Worm (Caenorhabditis elegans) whole organism, young adult: ENCODE data around the gene C11H1.7.

Experiments used
- B0035.1 ChIP-seq: sonication (generic microtip); optimal IDR thresholded peaks from 2 replicates; lab custom pipeline; 2016; ENCODE audit warnings: missing genetic modification characterization, mild to moderate bottlenecking, missing compliant biosample characterization, missing genotype, missing genetic modification reagents
- C06A6.2 ChIP-seq: fragments of 200-800 bp; sonication (Bioruptor generic); conservative IDR thresholded peaks from 2 replicates; pipeline ENCODE4 v1.3.6; 2022; ENCODE audit warnings: missing genetic modification characterization, missing compliant biosample characterization
- F10E7.11 ChIP-seq: sonication (generic microtip); optimal IDR thresholded peaks from 2 replicates; lab custom pipeline; 2017; ENCODE audit warnings: mild to moderate bottlenecking, missing genetic modification characterization, moderate library complexity, missing compliant biosample characterization
- F33H1.4 ChIP-seq: fragments of 200-800 bp; sonication (Bioruptor generic); IDR thresholded peaks from 2 replicates; pipeline ENCODE4 v1.3.6; 2022; ENCODE audit warnings: missing genetic modification reagents, missing genetic modification characterization, missing compliant biosample characterization
- F49E8.2 ChIP-seq: sonication (generic microtip); optimal IDR thresholded peaks from 3 replicates; lab custom pipeline; 2017; ENCODE audit warnings: missing genetic modification characterization, mild to moderate bottlenecking, missing compliant biosample characterization, antibody characterized with exemption, moderate library complexity; ENCODE audit not compliant: insufficient read depth
- T07F8.4 ChIP-seq: sonication (generic microtip); optimal IDR thresholded peaks from 2 replicates; lab custom pipeline; 2016; ENCODE audit warnings: mild to moderate bottlenecking, missing genetic modification characterization, moderate library complexity, missing compliant biosample characterization
- Y79H2A.3 ChIP-seq: fragments of 200-800 bp; sonication (Bioruptor generic); conservative IDR thresholded peaks from 2 replicates; pipeline ENCODE4 v1.3.6; 2022; ENCODE audit warnings: missing genetic modification reagents, missing genetic modification characterization, missing compliant biosample characterization
- ZK185.1 ChIP-seq: sonication (generic microtip); optimal IDR thresholded peaks from 2 replicates; lab custom pipeline; 2016; ENCODE audit warnings: mild to moderate bottlenecking, missing genetic modification characterization, missing compliant biosample characterization; ENCODE audit not compliant: poor library complexity, severe bottlenecking
- akir-1 ChIP-seq: fragments of 200-800 bp; sonication (Bioruptor generic); optimal IDR thresholded peaks from 2 replicates; lab custom pipeline; 2018; ENCODE audit warnings: mild to moderate bottlenecking, missing genetic modification characterization, moderate library complexity, missing compliant biosample characterization
- ama-1 ChIP-seq, 3 experiments: fragments of 150-350 bp in 1 of 3; sonication (generic microtip) in 2 of 3; optimal IDR thresholded peaks; 2 replicates each; lab custom pipeline; 2014 to 2018; ENCODE audit warnings: missing biosample characterization in 2 of 3, missing genetic modification characterization in 2 of 3, missing genetic modification reagents in 2 of 3
- aptf-2 ChIP-seq: fragments of 200-800 bp; sonication (Bioruptor generic); conservative IDR thresholded peaks from 2 replicates; pipeline ENCODE4 v1.3.6; 2022; ENCODE audit warnings: missing genetic modification reagents, missing genetic modification characterization, missing compliant biosample characterization
- athp-1 ChIP-seq: sonication (generic microtip); optimal IDR thresholded peaks from 2 replicates; lab custom pipeline; 2017; ENCODE audit warnings: mild to moderate bottlenecking, missing genetic modification characterization, missing compliant biosample characterization
- attf-3 ChIP-seq: fragments of 200-800 bp; sonication (Bioruptor generic); conservative IDR thresholded peaks from 2 replicates; pipeline ENCODE4 v1.3.6; 2022; ENCODE audit warnings: missing genetic modification reagents, missing genetic modification characterization, missing compliant biosample characterization
- attf-6 ChIP-seq: fragments of 200-800 bp; sonication (Bioruptor generic); IDR thresholded peaks from 2 replicates; pipeline ENCODE4 v1.3.6; 2022; ENCODE audit warnings: missing genetic modification reagents, missing genetic modification characterization, missing compliant biosample characterization
- bed-1 ChIP-seq: fragments of 200-800 bp; sonication (Bioruptor generic); IDR thresholded peaks from 2 replicates; pipeline ENCODE4 v1.3.6; 2022; ENCODE audit warnings: missing genetic modification reagents, missing genetic modification characterization, missing compliant biosample characterization
- bed-2 ChIP-seq: fragments of 200-800 bp; sonication (Bioruptor generic); IDR thresholded peaks from 2 replicates; pipeline ENCODE4 v1.3.6; 2022; ENCODE audit warnings: missing genetic modification reagents, missing genetic modification characterization, missing compliant biosample characterization
- cebp-1 ChIP-seq, 2 experiments: fragments of 200-800 bp in 1 of 2; sonication (Bioruptor generic) in 1 of 2; sonication (generic microtip) in 1 of 2; IDR thresholded peaks in 1 of 2; optimal IDR thresholded peaks in 1 of 2; 2 replicates each; pipeline versions ENCODE4 v1.3.6 to Lab custom; 2017 to 2022; ENCODE audit warnings: missing compliant biosample characterization in 2 of 2, missing genetic modification characterization in 2 of 2, mild to moderate bottlenecking in 1 of 2, missing genetic modification reagents in 1 of 2, moderate library complexity in 1 of 2
- ceh-100 ChIP-seq: fragments of 200-800 bp; sonication (Bioruptor generic); IDR thresholded peaks from 2 replicates; pipeline ENCODE4 v1.3.6; 2022; ENCODE audit warnings: missing genetic modification reagents, missing genetic modification characterization, missing compliant biosample characterization
- ceh-58 ChIP-seq: fragments of 200-800 bp; sonication (Bioruptor generic); IDR thresholded peaks from 2 replicates; pipeline ENCODE4 v1.3.6; 2022; ENCODE audit warnings: missing genetic modification characterization, missing compliant biosample characterization
- ceh-79 ChIP-seq: sonication (generic microtip); optimal IDR thresholded peaks from 2 replicates; lab custom pipeline; 2017; ENCODE audit warnings: mild to moderate bottlenecking, missing genetic modification characterization, missing compliant biosample characterization
- dox-1 ChIP-seq: fragments of 200-800 bp; sonication (Bioruptor generic); IDR thresholded peaks from 2 replicates; pipeline ENCODE4 v1.3.6; 2022; ENCODE audit warnings: missing genetic modification reagents, missing genetic modification characterization, missing compliant biosample characterization
- dpff-1 ChIP-seq: sonication (generic microtip); optimal IDR thresholded peaks from 2 replicates; lab custom pipeline; 2017; ENCODE audit warnings: mild to moderate bottlenecking, missing genetic modification characterization, missing compliant biosample characterization
- egl-44 ChIP-seq: fragments of 200-800 bp; sonication (Bioruptor generic); IDR thresholded peaks from 2 replicates; pipeline ENCODE4 v1.3.6; 2022; ENCODE audit warnings: missing genetic modification reagents, missing genetic modification characterization, missing compliant biosample characterization
- egrh-3 ChIP-seq: fragments of 200-800 bp; sonication (Bioruptor generic); IDR thresholded peaks from 2 replicates; pipeline ENCODE4 v1.3.6; 2022; ENCODE audit warnings: missing genetic modification reagents, missing genetic modification characterization, missing compliant biosample characterization
- gei-17 ChIP-seq: fragments of 200-800 bp; sonication (Bioruptor generic); optimal IDR thresholded peaks from 2 replicates; lab custom pipeline; 2018; ENCODE audit warnings: mild to moderate bottlenecking, missing genetic modification characterization, missing compliant biosample characterization
- hmg-1.2 ChIP-seq: fragments of 200-800 bp; sonication (Bioruptor generic); IDR thresholded peaks from 2 replicates; pipeline ENCODE4 v1.3.6; 2022; ENCODE audit warnings: missing genetic modification reagents, missing genetic modification characterization, missing compliant biosample characterization
- let-526 ChIP-seq: fragments of 200-800 bp; sonication (Bioruptor generic); IDR thresholded peaks from 2 replicates; pipeline ENCODE4 v1.3.6; 2022; ENCODE audit warnings: missing genetic modification reagents, missing genetic modification characterization, missing compliant biosample characterization
- lin-26 ChIP-seq: fragments of 200-800 bp; sonication (Bioruptor generic); IDR thresholded peaks from 2 replicates; pipeline ENCODE4 v1.3.6; 2022; ENCODE audit warnings: missing genetic modification reagents, missing genetic modification characterization, missing compliant biosample characterization
- lin-35 ChIP-seq, 3 experiments: fragments of 150-350 bp in 2 of 3; sonication (generic microtip) in 1 of 3; optimal IDR thresholded peaks; 2 replicates each; lab custom pipeline; 2014 to 2018; ENCODE audit warnings: missing biosample characterization in 3 of 3, missing genetic modification characterization in 3 of 3, missing genetic modification reagents in 3 of 3
- lsl-1 ChIP-seq: fragments of 200-800 bp; sonication (Bioruptor generic); optimal IDR thresholded peaks from 2 replicates; lab custom pipeline; 2018; ENCODE audit warnings: mild to moderate bottlenecking, missing genetic modification characterization, moderate library complexity, missing compliant biosample characterization
- mel-28 ChIP-seq: sonication (generic microtip); optimal IDR thresholded peaks from 2 replicates; lab custom pipeline; 2016; ENCODE audit warnings: borderline replicate concordance, mild to moderate bottlenecking, missing genetic modification characterization, missing compliant biosample characterization
- mxl-1 ChIP-seq: sonication (generic microtip); optimal IDR thresholded peaks from 2 replicates; lab custom pipeline; 2016; ENCODE audit warnings: missing genetic modification characterization, missing compliant biosample characterization
- nfya-1 ChIP-seq: sonication (generic microtip); optimal IDR thresholded peaks from 2 replicates; lab custom pipeline; 2017; ENCODE audit warnings: antibody characterized with exemption, missing compliant biosample characterization, missing genetic modification characterization, borderline replicate concordance; ENCODE audit not compliant: insufficient read depth
- pha-4 ChIP-seq: fragments of 150-350 bp; sonication (generic microtip); optimal IDR thresholded peaks from 2 replicates; lab custom pipeline; 2014; ENCODE audit warnings: missing biosample characterization, missing genetic modification reagents, missing genetic modification characterization
- snpc-3.4 ChIP-seq: sonication (generic microtip); optimal IDR thresholded peaks from 2 replicates; lab custom pipeline; 2017; ENCODE audit warnings: missing genetic modification characterization, mild to moderate bottlenecking, missing compliant biosample characterization, antibody characterized with exemption, moderate library complexity, missing genotype, missing genetic modification reagents
- tbp1 ChIP-seq: fragments of 200-800 bp; sonication (Bioruptor generic); optimal IDR thresholded peaks from 2 replicates; lab custom pipeline; 2018; ENCODE audit warnings: mild to moderate bottlenecking, missing genetic modification characterization, missing compliant biosample characterization
- tlf-1 ChIP-seq: fragments of 200-800 bp; sonication (Bioruptor generic); optimal IDR thresholded peaks from 2 replicates; lab custom pipeline; 2018; ENCODE audit warnings: mild to moderate bottlenecking, missing genetic modification characterization, missing compliant biosample characterization
- ztf-18 ChIP-seq: sonication (generic microtip); optimal IDR thresholded peaks from 2 replicates; lab custom pipeline; 2016; ENCODE audit warnings: missing genotype, mild to moderate bottlenecking, missing genetic modification characterization, missing compliant biosample characterization
- ztf-25 ChIP-seq: fragments of 200-800 bp; sonication (Bioruptor generic); IDR thresholded peaks from 2 replicates; pipeline ENCODE4 v1.3.6; 2022; ENCODE audit warnings: missing genetic modification reagents, missing genetic modification characterization, missing compliant biosample characterization
- ztf-28 ChIP-seq: fragments of 200-800 bp; sonication (Bioruptor generic); IDR thresholded peaks from 2 replicates; pipeline ENCODE4 v1.3.6; 2022; ENCODE audit warnings: missing genetic modification reagents, missing genetic modification characterization, missing compliant biosample characterization

Gene C11H1.7

DNA sequence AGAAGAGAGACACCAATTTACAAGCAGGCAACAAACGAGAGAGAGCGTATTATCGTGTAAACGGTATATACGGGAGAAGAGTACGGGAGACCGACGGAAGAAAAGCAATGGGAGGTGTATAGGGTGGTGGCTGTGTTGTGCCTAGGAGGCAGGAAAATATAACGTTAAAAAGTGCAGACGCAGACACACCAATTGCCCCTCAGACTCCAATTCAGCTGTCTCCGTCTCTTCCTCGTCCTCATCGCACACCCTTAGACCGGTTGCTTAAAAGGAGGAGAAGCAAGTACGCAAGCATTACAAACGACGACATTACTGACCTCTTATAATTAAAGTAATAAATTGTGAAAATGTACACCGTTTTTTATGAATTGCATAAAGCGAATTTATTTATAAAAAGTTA is 14.8 kb upstream of the C11H1.7 start (continued):
- no peak for TF ChIP-seq F49E8.2 (tag; lab: Kevin White, UChicago)
- no peak for TF ChIP-seq aptf-2 (GFP tag; lab: Robert Waterston, UW)
- TF ChIP-seq ceh-79 (tag; lab: Kevin White, UChicago) = no peak
- TF ChIP-seq mel-28 (tag; lab: Kevin White, UChicago) = no peak
- TF ChIP-seq egrh-3 = no peak
- no peak for TF ChIP-seq Y79H2A.3 (GFP tag; lab: Robert Waterston, UW)
- peak; percentile 54 for TF ChIP-seq ZK185.1 (tag; lab: Kevin White, UChicago)
- TF ChIP-seq bed-2 (GFP tag; lab: Robert Waterston, UW) = no peak
- no peak for TF ChIP-seq tbp1 (GFP tag; lab: Kevin White, UChicago)
- no peak for TF ChIP-seq cebp-1 (GFP tag; IDR thresholded peaks at IDR 0.05; lab: Robert Waterston, UW)
- no peak for TF ChIP-seq cebp-1 (tag; optimal IDR thresholded peaks at IDR 0.05; lab: Kevin White, UChicago)
- no peak for TF ChIP-seq attf-3
- TF ChIP-seq C06A6.2 (GFP tag; lab: Robert Waterston, UW) = no peak
- TF ChIP-seq lsl-1 (GFP tag; lab: Kevin White, UChicago) = no peak
- no peak for TF ChIP-seq lin-26 (GFP tag; lab: Robert Waterston, UW)
- TF ChIP-seq ztf-18 = no peak
- TF ChIP-seq tlf-1 = no peak
- no peak for TF ChIP-seq let-526 (GFP tag; lab: Robert Waterston, UW)
- TF ChIP-seq bed-1 (GFP tag; lab: Robert Waterston, UW) = no peak
- TF ChIP-seq T07F8.4 = no peak
- no peak for TF ChIP-seq ama-1 (optimal IDR thresholded peaks at IDR 0.05; lab: Kevin White, UChicago)
- no peak for TF ChIP-seq ama-1 (GFP tag; optimal IDR thresholded peaks at IDR 0.05; lab: Kevin White, UChicago)
- TF ChIP-seq F10E7.11 (tag; lab: Kevin White, UChicago) = no peak
- no peak for TF ChIP-seq lin-35 (GFP tag; optimal IDR thresholded peaks at IDR 0.05; lab: Kevin White, UChicago)
- TF ChIP-seq gei-17 (GFP tag; lab: Kevin White, UChicago) = peak; percentile 40
- peak; percentile 9 for TF ChIP-seq snpc-3.4 (tag; lab: Kevin White, UChicago)
- no peak for TF ChIP-seq egl-44
- no peak for TF ChIP-seq ztf-28
- TF ChIP-seq ceh-58 = no peak
- no peak for TF ChIP-seq B0035.1 (tag; lab: Kevin White, UChicago)
- no peak for TF ChIP-seq pha-4 (tag; lab: Kevin White, UChicago)
- TF ChIP-seq athp-1 (tag; lab: Kevin White, UChicago) = no peak
- TF ChIP-seq ceh-100 (GFP tag; lab: Robert Waterston, UW) = no peak
- no peak for TF ChIP-seq nfya-1
- no peak for TF ChIP-seq dpff-1 (tag; lab: Kevin White, UChicago)
- TF ChIP-seq hmg-1.2 = peak; percentile 72
- no peak for TF ChIP-seq ztf-25 (GFP tag; lab: Robert Waterston, UW)
- TF ChIP-seq F33H1.4 (GFP tag; lab: Robert Waterston, UW) = no peak
- no peak for TF ChIP-seq mxl-1 (tag; lab: Kevin White, UChicago)
- no peak for TF ChIP-seq akir-1 (GFP tag; lab: Kevin White, UChicago)
- TF ChIP-seq attf-6 (GFP tag; lab: Robert Waterston, UW) = no peak
- TF ChIP-seq dox-1 (GFP tag; lab: Robert Waterston, UW) = no peak; the same call in 1 of the 2 replicates
